Worm (Caenorhabditis elegans): ENCODE data around the gene T20G5.9.
"Not testable (repeated sequence)": the region's sequence is repeated elsewhere in the genome, so short reads cannot be mapped to it uniquely, and the experiment has no call there.

The T20G5.9 gene

ce11 chrIII:10218587-10218986 is 8.9 kb downstream of the T20G5.9 start, which contains the start of the genes rde-4 and cox-14 (continued):
- TF ChIP-seq irx-1 (tag; optimal IDR thresholded peaks at IDR 0.05) (peak; percentile 66), skn-1 (tag; optimal IDR thresholded peaks at IDR 0.05) (peak; percentile 92), lin-13 (GFP tag; optimal IDR thresholded peaks at IDR 0.05) (peak; percentile 82), unc-86 (tag; optimal IDR thresholded peaks at IDR 0.05) (peak; percentile 60), lin-39 (tag; optimal IDR thresholded peaks at IDR 0.05) (peak; percentile 63), lin-35 (GFP tag; optimal IDR thresholded peaks at IDR 0.05) (peak; percentile 91 to 94), fkh-8 (tag; optimal IDR thresholded peaks at IDR 0.05) (no peak), egl-13 (tag; optimal IDR thresholded peaks at IDR 0.05) (peak; percentile 71), sox-4 (tag; optimal IDR thresholded peaks at IDR 0.05) (peak; percentile 56), unc-130 (tag; optimal IDR thresholded peaks at IDR 0.05) (peak; percentile 96), C34B4.2 (tag; optimal IDR thresholded peaks at IDR 0.05) (no peak), lir-3 (tag; optimal IDR thresholded peaks at IDR 0.05; ENCODE audit: poor library complexity) (peak; percentile 51), mep-1 (tag; optimal IDR thresholded peaks at IDR 0.05) (peak; percentile 94), zag-1 (tag; optimal IDR thresholded peaks at IDR 0.05) (no peak), nhr-12 (tag; optimal IDR thresholded peaks at IDR 0.05) (no peak), dpl-1 (GFP tag; optimal IDR thresholded peaks at IDR 0.05) (peak; percentile 84 to 93 (median 87)), ceh-90 (tag; optimal IDR thresholded peaks at IDR 0.05) (peak; percentile 16), nhr-84 (tag; optimal IDR thresholded peaks at IDR 0.05) (no peak), tbx-2 (tag; optimal IDR thresholded peaks at IDR 0.05) (peak; percentile 82), sptf-1 (tag; optimal IDR thresholded peaks at IDR 0.05) (no peak), pag-3 (tag; optimal IDR thresholded peaks at IDR 0.05; ENCODE audit: borderline replicate concordance, insufficient read depth) (no peak), nhr-77 (tag; optimal IDR thresholded peaks at IDR 0.05) (no peak), blmp-1 (tag; optimal IDR thresholded peaks at IDR 0.05) (peak; percentile 90), lin-14 (GFP tag; optimal IDR thresholded peaks at IDR 0.05) (no peak), ama-1 (optimal IDR thresholded peaks at IDR 0.05) (peak; percentile 58), efl-1 (optimal IDR thresholded peaks at IDR 0.05) (peak; percentile 82 to 90), efl-1 (GFP tag; optimal IDR thresholded peaks at IDR 0.05 in 1 of 2) (peak; percentile 90 to 98), ceh-82 (tag; optimal IDR thresholded peaks at IDR 0.05) (peak; percentile 59 to 85 (median 68)), Y116A8C.19 (tag; optimal IDR thresholded peaks at IDR 0.05; ENCODE audit: borderline replicate concordance) (no peak), zip-4 (GFP tag; optimal IDR thresholded peaks at IDR 0.05) (no peak), ceh-8 (GFP tag; optimal IDR thresholded peaks at IDR 0.05) (peak; percentile 81)

ce11 chrIII:10221860-10222259 is 12.2 kb downstream of the T20G5.9 start, which contains the start of gene Y70G10A.4:
TSS of gene Y70G10A.4 (plus strand) at chrIII:10222160.
- TF ChIP-seq nhr-47, mep-1, nhr-76 (tag; optimal IDR thresholded peaks at IDR 0.05): not testable (repeated sequence)

- TF ChIP-seq lir-3 (tag; optimal IDR thresholded peaks at IDR 0.05; ENCODE audit: poor library complexity) (peak; percentile 79), nhr-28 (tag; optimal IDR thresholded peaks at IDR 0.05) (peak; percentile 47)
Measured at ce11 chrIII:10225056-10225455, 15.4 kb downstream of the T20G5.9 start.

- no peak for TF ChIP-seq zip-4 (GFP tag; optimal IDR thresholded peaks at IDR 0.05)
- no peak for TF ChIP-seq sup-37 (GFP tag; optimal IDR thresholded peaks at IDR 0.05)
- TF ChIP-seq nhr-19 (GFP tag; conservative IDR thresholded peaks at IDR 0.05), result no peak
Measured at ce11 chrIII:10231641-10232040, 22.0 kb downstream of the T20G5.9 start.

ce11 chrIII:10233979-10234378 is 24.3 kb downstream of the T20G5.9 start, which contains the start of gene paml-1:
TSS of gene paml-1 (minus strand) at chrIII:10234079.
- TF ChIP-seq nhr-85 (tag) (peak; percentile 40), aly-2 (tag; optimal IDR thresholded peaks at IDR 0.05) (no peak)

All from whole organism, L1 larva.